Fruit fly (Drosophila melanogaster) whole organism, wandering third instar larva: Measurements from ENCODE around the gene CG5895.

Experiments used
- GATAd ChIP-seq: sonication (Bioruptor generic); optimal IDR thresholded peaks from 2 replicates; lab custom pipeline; 2016; ENCODE audit warnings: missing biosample characterization, missing genetic modification characterization
- Mio ChIP-seq: sonication (Bioruptor generic); optimal IDR thresholded peaks from 2 replicates; lab custom pipeline; 2016; ENCODE audit warnings: missing biosample characterization, missing genetic modification characterization
- fru ChIP-seq: fragments of 200-800 bp; sonication (Bioruptor generic); optimal IDR thresholded peaks from 3 replicates; lab custom pipeline; 2016; ENCODE audit warnings: missing biosample characterization, mild to moderate bottlenecking, missing genetic modification characterization
- psq ChIP-seq: fragments of 200-800 bp; sonication (Bioruptor generic); optimal IDR thresholded peaks from 3 replicates; lab custom pipeline; 2017; ENCODE audit warnings: missing biosample characterization, mild to moderate bottlenecking, missing genetic modification characterization, moderate library complexity
- tai ChIP-seq: sonication (Bioruptor generic); optimal IDR thresholded peaks from 2 replicates; lab custom pipeline; 2016; ENCODE audit warnings: missing biosample characterization, missing genetic modification characterization

- peak; percentile 37 for TF ChIP-seq psq (GFP tag; lab: Kevin White, UChicago)
- TF ChIP-seq GATAd (GFP tag; lab: Kevin White, UChicago): no peak
- no peak for TF ChIP-seq Mio (GFP tag; lab: Kevin White, UChicago)
- TF ChIP-seq fru (GFP tag; lab: Kevin White, UChicago): peak; percentile 26
- no peak for TF ChIP-seq tai (GFP tag; lab: Kevin White, UChicago)
Observed at dm6 chr3L:15999358-16000005, 35.8 kb upstream of the CG5895 start.
